Fruit fly (Drosophila melanogaster) whole organism, prepupa: Measurements from ENCODE around the gene CG5390.

ENCODE experiments used
- CG11762 ChIP-seq: fragments of 200-800 bp; sonication (Bioruptor generic); optimal IDR thresholded peaks from 3 replicates; lab custom pipeline; 2016; ENCODE audit warnings: missing biosample characterization, missing genetic modification characterization; ENCODE audit not compliant: insufficient read depth
- CG6808 ChIP-seq: fragments of 200-800 bp; sonication (Bioruptor generic); optimal IDR thresholded peaks from 3 replicates; lab custom pipeline; 2017; ENCODE audit warnings: missing biosample characterization, missing genetic modification characterization, mild to moderate bottlenecking, moderate library complexity, missing genetic modification reagents
- Eip78C ChIP-seq: fragments of 200-800 bp; sonication (Bioruptor generic); peaks from one replicate; lab custom pipeline; 2016; ENCODE audit warnings: missing biosample characterization, missing genetic modification characterization
- Hr39 ChIP-seq: fragments of 200-800 bp; sonication (Bioruptor generic); optimal IDR thresholded peaks from 2 replicates; lab custom pipeline; 2016; ENCODE audit warnings: missing biosample characterization, missing genetic modification characterization
- Smox ChIP-seq: fragments of 200-800 bp; sonication (Bioruptor generic); optimal IDR thresholded peaks from 3 replicates; lab custom pipeline; 2016; ENCODE audit warnings: missing biosample characterization, missing genetic modification characterization
- achi ChIP-seq: fragments of 200-800 bp; sonication (Bioruptor generic); optimal IDR thresholded peaks from 3 replicates; lab custom pipeline; 2016; ENCODE audit warnings: missing biosample characterization, missing genetic modification characterization
- vri ChIP-seq: fragments of 200-800 bp; sonication (Bioruptor generic); optimal IDR thresholded peaks from 3 replicates; lab custom pipeline; 2016; ENCODE audit warnings: missing biosample characterization, mild to moderate bottlenecking, missing genetic modification characterization

dm6 chr2L:10266511-10266910 is 39.9 kb downstream of the CG5390 start, which contains the start of gene CG4953:
- TF ChIP-seq Smox (GFP tag; lab: Kevin White, UChicago) (no peak), Hr39 (no peak), vri (no peak), CG11762 (GFP tag; lab: Kevin White, UChicago) (no peak), CG6808 (GFP tag; lab: Kevin White, UChicago) (no peak), achi (GFP tag; lab: Kevin White, UChicago) (no peak), Eip78C (GFP tag; lab: Kevin White, UChicago) (no peak)
